Worm (Caenorhabditis elegans) whole organism, early embryonic: ENCODE measurements around the gene nhr-118.

ENCODE experiments used
- B0310.2 ChIP-seq: sonication (generic microtip); optimal IDR thresholded peaks from 2 replicates; lab custom pipeline; 2016; ENCODE audit warnings: mild to moderate bottlenecking, missing genetic modification characterization, missing compliant biosample characterization
- F13C5.2 ChIP-seq: sonication (generic microtip); optimal IDR thresholded peaks from 2 replicates; lab custom pipeline; 2017; ENCODE audit warnings: mild to moderate bottlenecking, missing genetic modification characterization, inconsistent platforms, missing compliant biosample characterization
- aly-1 ChIP-seq: sonication (generic microtip); optimal IDR thresholded peaks from 2 replicates; lab custom pipeline; 2016; ENCODE audit warnings: missing genetic modification characterization, missing compliant biosample characterization
- ama-1 ChIP-seq: fragments of 150-350 bp; optimal IDR thresholded peaks from 2 replicates; lab custom pipeline; 2014
- ceh-13 ChIP-seq: fragments of 200-800 bp; sonication (Bioruptor generic); optimal IDR thresholded peaks from 2 replicates; lab custom pipeline; 2018; ENCODE audit warnings: mild to moderate bottlenecking, missing genetic modification characterization, missing compliant biosample characterization
- ceh-36 ChIP-seq: sonication (generic microtip); optimal IDR thresholded peaks from 2 replicates; lab custom pipeline; 2016; ENCODE audit warnings: missing genetic modification characterization, inconsistent platforms, missing compliant biosample characterization
- ets-7 ChIP-seq: sonication (generic microtip); optimal IDR thresholded peaks from 2 replicates; lab custom pipeline; 2016; ENCODE audit warnings: missing genotype, missing genetic modification characterization, missing compliant biosample characterization
- flt-1 ChIP-seq: fragments of 200-800 bp; sonication (Bioruptor generic); IDR thresholded peaks from 2 replicates; pipeline ENCODE4 v1.3.6; 2022; ENCODE audit warnings: missing genetic modification characterization, missing compliant biosample characterization
- hmbx-1 ChIP-seq: sonication (generic microtip); optimal IDR thresholded peaks from 2 replicates; lab custom pipeline; 2016; ENCODE audit warnings: mild to moderate bottlenecking, missing genetic modification characterization, missing compliant biosample characterization
- hmg-4 ChIP-seq: fragments of 200-800 bp; sonication (Bioruptor generic); optimal IDR thresholded peaks from 2 replicates; lab custom pipeline; 2018; ENCODE audit warnings: mild to moderate bottlenecking, missing genetic modification characterization, missing compliant biosample characterization
- hnd-1 ChIP-seq: sonication (generic microtip); optimal IDR thresholded peaks from 2 replicates; lab custom pipeline; 2016; ENCODE audit warnings: missing genetic modification characterization, missing compliant biosample characterization
- pes-1 ChIP-seq: fragments of 200-800 bp; sonication (Bioruptor generic); IDR thresholded peaks from 2 replicates; pipeline ENCODE4 v1.3.6; 2022; ENCODE audit warnings: missing genetic modification reagents, missing genetic modification characterization, missing compliant biosample characterization
- scrt-1 ChIP-seq: fragments of 200-800 bp; sonication (Bioruptor generic); IDR thresholded peaks from 2 replicates; pipeline ENCODE4 v1.3.6; 2022; ENCODE audit warnings: missing genetic modification characterization, missing compliant biosample characterization
- sea-1 ChIP-seq: fragments of 200-800 bp; sonication (Bioruptor generic); conservative IDR thresholded peaks from 2 replicates; pipeline ENCODE4 v1.3.6; 2022; ENCODE audit warnings: missing genetic modification characterization, missing compliant biosample characterization
- tbx-11 ChIP-seq: fragments of 200-800 bp; sonication (Bioruptor generic); IDR thresholded peaks from 2 replicates; pipeline ENCODE4 v1.3.6; 2022; ENCODE audit warnings: missing genetic modification characterization, missing compliant biosample characterization
- tbx-37 ChIP-seq: fragments of 200-800 bp; sonication (Bioruptor generic); conservative IDR thresholded peaks from 2 replicates; pipeline ENCODE4 v1.3.6; 2022; ENCODE audit warnings: missing genetic modification reagents, missing genetic modification characterization, missing compliant biosample characterization
- tra-4 ChIP-seq: sonication (generic microtip); optimal IDR thresholded peaks from 2 replicates; lab custom pipeline; 2017; ENCODE audit warnings: missing genetic modification characterization, missing compliant biosample characterization

nhr-118 gene

ce11 chrV:4371309-4371933 lies 36.2 kb upstream of the nhr-118 start, which contains the start of the genes gmpr-1 and fipp-1:
TSS of gene gmpr-1 (minus strand) at chrV:4371383.
TSS of gene fipp-1 (plus strand) at chrV:4371807.
- TF ChIP-seq ets-7 (tag; lab: Kevin White, UChicago) = no peak
- TF ChIP-seq tbx-11 = no peak
- TF ChIP-seq hmg-4 (GFP tag; lab: Kevin White, UChicago) = no peak
- TF ChIP-seq F13C5.2 (tag; lab: Kevin White, UChicago) = no peak
- TF ChIP-seq sea-1 (GFP tag; lab: Robert Waterston, UW) = no peak
- no peak for TF ChIP-seq scrt-1 (GFP tag; lab: Robert Waterston, UW)
- no peak for TF ChIP-seq pes-1 (GFP tag; lab: Robert Waterston, UW)
- TF ChIP-seq aly-1 (tag; lab: Kevin White, UChicago) = no peak
- no peak for TF ChIP-seq tra-4 (tag; lab: Kevin White, UChicago)
- no peak for TF ChIP-seq hmbx-1 (tag; lab: Kevin White, UChicago)
- no peak for TF ChIP-seq ceh-36 (tag; lab: Kevin White, UChicago)
- no peak for TF ChIP-seq B0310.2
- TF ChIP-seq tbx-37 (GFP tag; lab: Robert Waterston, UW) = no peak
- TF ChIP-seq flt-1 = no peak
- TF ChIP-seq ceh-13 (GFP tag; lab: Kevin White, UChicago) = no peak
- no peak for TF ChIP-seq hnd-1 (tag; lab: Kevin White, UChicago)

- TF ChIP-seq ceh-36 (tag; lab: Kevin White, UChicago) = no peak
- no peak for TF ChIP-seq tbx-37 (GFP tag; lab: Robert Waterston, UW)
- no peak for TF ChIP-seq tbx-11
- no peak for TF ChIP-seq pes-1 (GFP tag; lab: Robert Waterston, UW)
- TF ChIP-seq ets-7 (tag; lab: Kevin White, UChicago) = no peak
- no peak for TF ChIP-seq hnd-1 (tag; lab: Kevin White, UChicago)
- no peak for TF ChIP-seq sea-1 (GFP tag; lab: Robert Waterston, UW)
- TF ChIP-seq hmg-4 (GFP tag; lab: Kevin White, UChicago) = no peak
- TF ChIP-seq hmbx-1 (tag; lab: Kevin White, UChicago) = no peak
- TF ChIP-seq F13C5.2 (tag; lab: Kevin White, UChicago) = no peak
- no peak for TF ChIP-seq scrt-1 (GFP tag; lab: Robert Waterston, UW)
- no peak for TF ChIP-seq ceh-13 (GFP tag; lab: Kevin White, UChicago)
- TF ChIP-seq aly-1 (tag; lab: Kevin White, UChicago) = no peak
- TF ChIP-seq ama-1 (lab: Kevin White, UChicago) = no peak
- no peak for TF ChIP-seq B0310.2
- TF ChIP-seq tra-4 (tag; lab: Kevin White, UChicago) = no peak
Observed at ce11 chrV:4372986-4373385, 34.6 kb upstream of the nhr-118 start.

- TF ChIP-seq tra-4 (tag; lab: Kevin White, UChicago) (no peak), ets-7 (tag; lab: Kevin White, UChicago) (no peak), tbx-11 (no peak), tbx-37 (GFP tag; lab: Robert Waterston, UW) (no peak), sea-1 (GFP tag; lab: Robert Waterston, UW) (no peak), ceh-13 (GFP tag; lab: Kevin White, UChicago) (no peak), B0310.2 (no peak), flt-1 (no peak), hmbx-1 (tag; lab: Kevin White, UChicago) (no peak), ceh-36 (tag; lab: Kevin White, UChicago) (no peak), scrt-1 (GFP tag; lab: Robert Waterston, UW) (no peak), hmg-4 (GFP tag; lab: Kevin White, UChicago) (no peak), pes-1 (GFP tag; lab: Robert Waterston, UW) (no peak), hnd-1 (tag; lab: Kevin White, UChicago) (no peak), ama-1 (lab: Kevin White, UChicago) (no peak)
Observed at ce11 chrV:4373656-4374055, 34.0 kb upstream of the nhr-118 start.

ce11 chrV:4374625-4375024 lies 33.0 kb upstream of the nhr-118 start, which contains the start of gene neg-1:
TSS of gene neg-1 (minus strand) at chrV:4374874.
- TF ChIP-seq tra-4 (tag; lab: Kevin White, UChicago) (no peak), ets-7 (tag; lab: Kevin White, UChicago) (no peak), scrt-1 (GFP tag; lab: Robert Waterston, UW) (no peak), hnd-1 (tag; lab: Kevin White, UChicago) (no peak), F13C5.2 (tag; lab: Kevin White, UChicago) (no peak), tbx-11 (no peak), sea-1 (GFP tag; lab: Robert Waterston, UW) (no peak), tbx-37 (GFP tag; lab: Robert Waterston, UW) (no peak), flt-1 (no peak), B0310.2 (no peak)

ce11 chrV:4375807-4376564 lies 31.6 kb upstream of the nhr-118 start, which contains the start of gene F32D1.7:
TSS of gene F32D1.7 (minus strand) at chrV:4376173.
- TF ChIP-seq ets-7 (tag; lab: Kevin White, UChicago) = no peak
- TF ChIP-seq F13C5.2 (tag; lab: Kevin White, UChicago) = no peak
- TF ChIP-seq hmg-4 (GFP tag; lab: Kevin White, UChicago) = no peak
- no peak for TF ChIP-seq tbx-11
- TF ChIP-seq scrt-1 (GFP tag; lab: Robert Waterston, UW) = no peak
- TF ChIP-seq aly-1 (tag; lab: Kevin White, UChicago) = no peak
- no peak for TF ChIP-seq sea-1 (GFP tag; lab: Robert Waterston, UW)
- TF ChIP-seq pes-1 (GFP tag; lab: Robert Waterston, UW) = no peak
- no peak for TF ChIP-seq ceh-13 (GFP tag; lab: Kevin White, UChicago)
- no peak for TF ChIP-seq ceh-36 (tag; lab: Kevin White, UChicago)
- TF ChIP-seq B0310.2 = no peak
- no peak for TF ChIP-seq flt-1

- no peak for TF ChIP-seq scrt-1 (GFP tag; lab: Robert Waterston, UW)
- TF ChIP-seq F13C5.2 (tag; lab: Kevin White, UChicago) = no peak
- no peak for TF ChIP-seq ama-1 (lab: Kevin White, UChicago)
- TF ChIP-seq ceh-36 (tag; lab: Kevin White, UChicago) = no peak
- no peak for TF ChIP-seq hmbx-1 (tag; lab: Kevin White, UChicago)
- TF ChIP-seq flt-1 = no peak
- no peak for TF ChIP-seq hnd-1 (tag; lab: Kevin White, UChicago)
- no peak for TF ChIP-seq tbx-11
- TF ChIP-seq ets-7 (tag; lab: Kevin White, UChicago) = no peak
- no peak for TF ChIP-seq tbx-37 (GFP tag; lab: Robert Waterston, UW)
- TF ChIP-seq sea-1 (GFP tag; lab: Robert Waterston, UW) = no peak
- TF ChIP-seq tra-4 (tag; lab: Kevin White, UChicago) = no peak
- TF ChIP-seq ceh-13 (GFP tag; lab: Kevin White, UChicago) = no peak
- no peak for TF ChIP-seq hmg-4 (GFP tag; lab: Kevin White, UChicago)
- TF ChIP-seq pes-1 (GFP tag; lab: Robert Waterston, UW) = no peak
- TF ChIP-seq B0310.2 = no peak
- no peak for TF ChIP-seq aly-1 (tag; lab: Kevin White, UChicago)
Observed at ce11 chrV:4377622-4378021, 30.0 kb upstream of the nhr-118 start, which contains the start of gene F32D1.8. TSS of gene F32D1.8 (minus strand) at chrV:4377722.
